Comparison of ENCODE assay signal across 3 fruit fly cellular contexts in genomic region chr3L:11183965-11184364, dm6.
TF ChIP-seq lines count a peak whose summit lies in the region.

No protein-coding gene starts in this region.

- no peak for TF ChIP-seq CTCF in whole organism, embryonic (GFP tag; optimal IDR thresholded peaks at IDR 0.05; lab: Kevin White, UChicago)

TF ChIP-seq in whole organism, adult, 20 proteins besides CTCF, POLR2A, EP300 and RAD21:
- TF ChIP-seq tj (GFP tag; optimal IDR thresholded peaks at IDR 0.05; lab: Kevin White, UChicago), result peak; percentile 74
- no peak for TF ChIP-seq CG11617 (GFP tag; optimal IDR thresholded peaks at IDR 0.05; lab: Kevin White, UChicago)

TF ChIP-seq in whole organism, embryonic, 481 proteins besides CTCF, POLR2A, EP300 and RAD21:
- TF ChIP-seq ci (GFP tag; IDR thresholded peaks at IDR 0.05; lab: Robert Waterston, UW) (no peak), crol (GFP tag; IDR thresholded peaks at IDR 0.05; lab: Robert Waterston, UW) (peak; percentile 76), sug (tag; optimal IDR thresholded peaks at IDR 0.05; lab: Kevin White, UChicago) (peak; percentile 2), mirr (GFP tag; optimal IDR thresholded peaks at IDR 0.05; lab: Kevin White, UChicago) (peak; percentile 61), dan (GFP tag; IDR thresholded peaks at IDR 0.05; lab: Robert Waterston, UW) (no peak), Mrtf (GFP tag; IDR thresholded peaks at IDR 0.05; lab: Robert Waterston, UW) (0 out of 3 replicates have a peak, but pooled peaks have one; percentile 10)

TF ChIP-seq in whole organism, wandering third instar larva, 38 proteins besides CTCF, POLR2A, EP300 and RAD21:
- TF ChIP-seq Hr78 (GFP tag; optimal IDR thresholded peaks at IDR 0.05; lab: Kevin White, UChicago) (no peak), Dfd (GFP tag; optimal IDR thresholded peaks at IDR 0.05; lab: Kevin White, UChicago) (peak; percentile 81), Dif (GFP tag; optimal IDR thresholded peaks at IDR 0.05; lab: Kevin White, UChicago; ENCODE audit: partially characterized antibody) (no peak)
